Fruit fly (Drosophila melanogaster) whole organism, embryonic: Measurements from ENCODE around the gene Ir94h.

Source experiments
- Atf-2 ChIP-seq: fragments of 200-800 bp; sonication (Bioruptor generic); optimal IDR thresholded peaks from 2 replicates; lab custom pipeline; 2016; ENCODE audit warnings: missing biosample characterization, missing genetic modification characterization
- Bteb2 ChIP-seq: fragments of 200-800 bp; sonication (Bioruptor generic); optimal IDR thresholded peaks from 2 replicates; lab custom pipeline; 2016; ENCODE audit warnings: missing biosample characterization, missing genetic modification characterization
- CG11560 ChIP-seq: fragments of 200-800 bp; sonication (Bioruptor generic); IDR thresholded peaks from 3 replicates; pipeline ENCODE4 v1.3.6; 2022; ENCODE audit warnings: missing biosample characterization, missing genetic modification characterization
- CG11723 ChIP-seq: fragments of 200-800 bp; sonication (Bioruptor generic); optimal IDR thresholded peaks from 2 replicates; lab custom pipeline; 2017; ENCODE audit warnings: missing biosample characterization, mild to moderate bottlenecking, missing genetic modification characterization
- CG12391 ChIP-seq: fragments of 200-800 bp; sonication (Bioruptor generic); optimal IDR thresholded peaks from 3 replicates; lab custom pipeline; 2018; ENCODE audit warnings: missing biosample characterization, mild to moderate bottlenecking, missing genetic modification characterization, moderate library complexity
- CG12942 ChIP-seq: fragments of 200-800 bp; sonication (Bioruptor generic); optimal IDR thresholded peaks from 3 replicates; lab custom pipeline; 2016; ENCODE audit warnings: missing biosample characterization, missing genetic modification characterization
- CG13123 ChIP-seq: fragments of 200-800 bp; sonication (Bioruptor generic); optimal IDR thresholded peaks from 2 replicates; lab custom pipeline; 2016; ENCODE audit warnings: missing biosample characterization, missing genetic modification characterization
- CG14014 ChIP-seq: fragments of 200-800 bp; sonication (Bioruptor generic); IDR thresholded peaks from 2 replicates; pipeline ENCODE4 v1.3.6; 2022; ENCODE audit warnings: missing biosample characterization, missing genetic modification characterization
- CG14441 ChIP-seq: fragments of 200-800 bp; sonication (Bioruptor generic); IDR thresholded peaks from 2 replicates; pipeline ENCODE4 v1.3.6; 2022; ENCODE audit warnings: missing biosample characterization, missing genetic modification characterization
- CG1603 ChIP-seq: fragments of 200-800 bp; sonication (Bioruptor generic); optimal IDR thresholded peaks from 2 replicates; lab custom pipeline; 2019; ENCODE audit warnings: missing biosample characterization, mild to moderate bottlenecking, missing genetic modification characterization, moderate library complexity
- CG16863 ChIP-seq: fragments of 200-800 bp; sonication (Bioruptor generic); optimal IDR thresholded peaks from 3 replicates; lab custom pipeline; 2016; ENCODE audit warnings: missing biosample characterization, missing genetic modification characterization
- CG1792 ChIP-seq: fragments of 200-800 bp; sonication (Bioruptor generic); optimal IDR thresholded peaks from 2 replicates; lab custom pipeline; 2016; ENCODE audit warnings: missing biosample characterization, missing genetic modification characterization
- CG2712 ChIP-seq: fragments of 200-800 bp; optimal IDR thresholded peaks from 3 replicates; lab custom pipeline; 2019; ENCODE audit warnings: missing biosample characterization, mild to moderate bottlenecking, missing genetic modification characterization, moderate library complexity
- CG31388 ChIP-seq: fragments of 200-800 bp; sonication (Bioruptor generic); optimal IDR thresholded peaks from 2 replicates; lab custom pipeline; 2016; ENCODE audit warnings: missing biosample characterization, missing genetic modification characterization
- CG31441 ChIP-seq: fragments of 200-800 bp; sonication (Bioruptor generic); IDR thresholded peaks from 2 replicates; pipeline ENCODE4 v1.3.6; 2022; ENCODE audit warnings: missing biosample characterization, missing genetic modification characterization
- CG33213 ChIP-seq: fragments of 200-800 bp; sonication (Bioruptor generic); optimal IDR thresholded peaks from 3 replicates; lab custom pipeline; 2016; ENCODE audit warnings: missing biosample characterization, missing genetic modification characterization
- CG4617 ChIP-seq: fragments of 200-800 bp; sonication (Bioruptor generic); optimal IDR thresholded peaks from 3 replicates; lab custom pipeline; 2016; ENCODE audit warnings: missing biosample characterization, missing genetic modification characterization, borderline replicate concordance
- CG4820 ChIP-seq: fragments of 200-800 bp; sonication (Bioruptor generic); optimal IDR thresholded peaks from 3 replicates; lab custom pipeline; 2016; ENCODE audit warnings: missing biosample characterization, missing genetic modification characterization
- CG6765 ChIP-seq: fragments of 200-800 bp; sonication (Bioruptor generic); optimal IDR thresholded peaks from 3 replicates; lab custom pipeline; 2017; ENCODE audit warnings: missing biosample characterization, mild to moderate bottlenecking, missing genetic modification characterization
- CG7963 ChIP-seq: fragments of 200-800 bp; sonication (Bioruptor generic); IDR thresholded peaks from 3 replicates; pipeline ENCODE4 v1.3.6; 2022; ENCODE audit warnings: missing biosample characterization, missing genetic modification characterization; ENCODE audit not compliant: partially characterized antibody
- CG9817 ChIP-seq: fragments of 200-800 bp; sonication (Bioruptor generic); optimal IDR thresholded peaks from 2 replicates; lab custom pipeline; 2018; ENCODE audit warnings: missing biosample characterization, mild to moderate bottlenecking, missing genetic modification characterization, moderate library complexity
- CG9932 ChIP-seq: fragments of 200-800 bp; sonication (Bioruptor generic); IDR thresholded peaks from 2 replicates; pipeline ENCODE4 v1.3.6; 2022; ENCODE audit warnings: missing biosample characterization, missing genetic modification characterization
- E2f1 ChIP-seq: fragments of 200-800 bp; sonication (Bioruptor generic); IDR thresholded peaks from 2 replicates; pipeline ENCODE4 v1.3.6; 2022; ENCODE audit warnings: missing biosample characterization, missing genetic modification characterization
- Ets65A ChIP-seq: fragments of 200-800 bp; sonication (Bioruptor generic); peaks from one replicate; lab custom pipeline; 2016; ENCODE audit warnings: missing biosample characterization, missing genetic modification characterization
- Ets97D ChIP-seq: fragments of 200-800 bp; sonication (Bioruptor generic); optimal IDR thresholded peaks from 3 replicates; lab custom pipeline; 2016; ENCODE audit warnings: missing biosample characterization, missing genetic modification characterization
- Gug ChIP-seq: fragments of 200-800 bp; sonication (Bioruptor generic); IDR thresholded peaks from 4 replicates; pipeline ENCODE4 v1.3.6; 2022; ENCODE audit warnings: missing biosample characterization, missing genetic modification characterization
- H15 ChIP-seq: fragments of 200-800 bp; sonication (Bioruptor generic); IDR thresholded peaks from 3 replicates; pipeline ENCODE4 v1.3.6; 2022; ENCODE audit warnings: missing biosample characterization, missing genetic modification characterization
- Hey ChIP-seq: fragments of 200-800 bp; sonication (Bioruptor generic); optimal IDR thresholded peaks from 3 replicates; lab custom pipeline; 2018; ENCODE audit warnings: missing biosample characterization, mild to moderate bottlenecking, missing genetic modification characterization
- Hr3 ChIP-seq: fragments of 200-800 bp; sonication (Bioruptor generic); optimal IDR thresholded peaks from 3 replicates; lab custom pipeline; 2016; ENCODE audit warnings: missing biosample characterization, missing genetic modification characterization
- PHDP ChIP-seq: fragments of 200-800 bp; sonication (Bioruptor generic); optimal IDR thresholded peaks from 3 replicates; lab custom pipeline; 2018; ENCODE audit warnings: missing biosample characterization, mild to moderate bottlenecking, missing genetic modification characterization, moderate library complexity
- abd-A ChIP-seq: fragments of 200-800 bp; sonication (Bioruptor generic); optimal IDR thresholded peaks from 3 replicates; lab custom pipeline; 2019; ENCODE audit warnings: missing biosample characterization, mild to moderate bottlenecking, missing genetic modification characterization, moderate library complexity
- bbx ChIP-seq: fragments of 200-800 bp; sonication (Bioruptor generic); IDR thresholded peaks from 2 replicates; pipeline ENCODE4 v1.3.6; 2022; ENCODE audit warnings: missing biosample characterization, missing genetic modification characterization; ENCODE audit not compliant: partially characterized antibody
- croc ChIP-seq: fragments of 200-800 bp; sonication (Bioruptor generic); conservative IDR thresholded peaks from 3 replicates; pipeline ENCODE4 v1.3.6; 2022; ENCODE audit warnings: missing biosample characterization, missing genetic modification characterization
- fd64A ChIP-seq: fragments of 200-800 bp; sonication (Bioruptor generic); optimal IDR thresholded peaks from 3 replicates; lab custom pipeline; 2018; ENCODE audit warnings: missing biosample characterization, mild to moderate bottlenecking, missing genetic modification characterization
- fru ChIP-seq: fragments of >200 bp; optimal IDR thresholded peaks from 2 replicates; lab custom pipeline; 2017
- fu2 ChIP-seq: fragments of 200-800 bp; sonication (Bioruptor generic); optimal IDR thresholded peaks from 2 replicates; lab custom pipeline; 2016; ENCODE audit warnings: missing biosample characterization, missing genetic modification characterization
- gem ChIP-seq: fragments of 200-800 bp; sonication (Bioruptor generic); optimal IDR thresholded peaks from 2 replicates; lab custom pipeline; 2019; ENCODE audit warnings: missing biosample characterization, mild to moderate bottlenecking, missing genetic modification characterization, moderate library complexity
- gt ChIP-seq: fragments of 200-800 bp; sonication (Bioruptor generic); IDR thresholded peaks from 2 replicates; pipeline ENCODE4 v1.3.6; 2022; ENCODE audit warnings: missing biosample characterization, missing genetic modification characterization
- hth ChIP-seq: fragments of >200 bp; optimal IDR thresholded peaks from 2 replicates; lab custom pipeline; 2017; ENCODE audit warnings: inconsistent platforms
- inv ChIP-seq: fragments of 200-800 bp; sonication (Bioruptor generic); IDR thresholded peaks from 2 replicates; pipeline ENCODE4 v1.3.6; 2022; ENCODE audit warnings: missing biosample characterization, missing genetic modification characterization; ENCODE audit not compliant: partially characterized antibody
- ken ChIP-seq: fragments of 200-800 bp; sonication (Bioruptor generic); IDR thresholded peaks from 3 replicates; pipeline ENCODE4 v1.3.6; 2022; ENCODE audit warnings: missing biosample characterization, missing genetic modification characterization
- kni ChIP-seq: fragments of 200-800 bp; sonication (Bioruptor generic); optimal IDR thresholded peaks from 3 replicates; lab custom pipeline; 2017; ENCODE audit warnings: mild to moderate bottlenecking, missing biosample characterization, missing genetic modification reagents, missing genetic modification characterization
- lilli ChIP-seq: fragments of 200-800 bp; sonication (Bioruptor generic); optimal IDR thresholded peaks from 3 replicates; lab custom pipeline; 2016; ENCODE audit warnings: missing biosample characterization, missing genetic modification characterization
- nerfin-2 ChIP-seq: fragments of 200-800 bp; sonication (Bioruptor generic); IDR thresholded peaks from 2 replicates; pipeline ENCODE4 v1.3.6; 2022; ENCODE audit warnings: missing biosample characterization, missing genetic modification characterization; ENCODE audit not compliant: partially characterized antibody
- nmo ChIP-seq: fragments of 200-800 bp; sonication (Bioruptor generic); optimal IDR thresholded peaks from 2 replicates; lab custom pipeline; 2018; ENCODE audit warnings: missing biosample characterization, mild to moderate bottlenecking, missing genetic modification characterization, moderate library complexity
- sd ChIP-seq: fragments of 200-800 bp; sonication (Bioruptor generic); optimal IDR thresholded peaks from 3 replicates; lab custom pipeline; 2018; ENCODE audit warnings: missing biosample characterization, mild to moderate bottlenecking, missing genetic modification characterization, moderate library complexity
- tap ChIP-seq: fragments of 200-800 bp; optimal IDR thresholded peaks from 3 replicates; lab custom pipeline; 2019; ENCODE audit warnings: missing biosample characterization, mild to moderate bottlenecking, missing genetic modification characterization, moderate library complexity
- tin ChIP-seq: fragments of 200-800 bp; sonication (Bioruptor generic); optimal IDR thresholded peaks from 3 replicates; lab custom pipeline; 2016; ENCODE audit warnings: missing biosample characterization, missing genetic modification characterization
- vvl ChIP-seq: fragments of 200-800 bp; sonication (Bioruptor generic); IDR thresholded peaks from 2 replicates; pipeline ENCODE4 v1.3.6; 2022; ENCODE audit warnings: missing biosample characterization, missing genetic modification characterization
- wdn ChIP-seq: fragments of 200-800 bp; sonication (Bioruptor generic); IDR thresholded peaks from 2 replicates; pipeline ENCODE4 v1.3.6; 2022; ENCODE audit warnings: missing biosample characterization, missing genetic modification characterization
- yki ChIP-seq: fragments of >200 bp; optimal IDR thresholded peaks from 3 replicates; lab custom pipeline; 2018

Ir94h gene

dm6 chr3R:23445249-23445916 is 41.9 kb upstream of the Ir94h start (continued):
- TF ChIP-seq Ets65A (GFP tag; lab: Kevin White, UChicago) = peak; percentile 80
- no peak for TF ChIP-seq sd (tag; lab: Kevin White, UChicago)
- no peak for TF ChIP-seq hth (lab: Kevin White, UChicago)
- no peak for TF ChIP-seq CG4617 (GFP tag; lab: Kevin White, UChicago)
- TF ChIP-seq Hr3 = no peak
- peak; percentile 31 for TF ChIP-seq kni (GFP tag; lab: Kevin White, UChicago)
- TF ChIP-seq CG1792 (GFP tag; lab: Kevin White, UChicago) = no peak
- no peak for TF ChIP-seq Hey (tag; lab: Kevin White, UChicago)
- TF ChIP-seq PHDP (tag; lab: Kevin White, UChicago) = no peak
- TF ChIP-seq CG6765 = no peak
- TF ChIP-seq fu2 = no peak
- no peak for TF ChIP-seq fd64A (GFP tag; lab: Kevin White, UChicago)
- TF ChIP-seq abd-A (tag; lab: Kevin White, UChicago) = no peak
- TF ChIP-seq CG12391 (tag; lab: Kevin White, UChicago) = no peak
- no peak for TF ChIP-seq Bteb2 (GFP tag; lab: Kevin White, UChicago)
- TF ChIP-seq gt (GFP tag; lab: Robert Waterston, UW) = no peak
- TF ChIP-seq inv (GFP tag; lab: Robert Waterston, UW) = no peak
- no peak for TF ChIP-seq bbx
- no peak for TF ChIP-seq CG11560 (tag; lab: Robert Waterston, UW)
- TF ChIP-seq yki = no peak
- no peak for TF ChIP-seq wdn (GFP tag; lab: Robert Waterston, UW)
- TF ChIP-seq gem (tag; lab: Kevin White, UChicago) = peak; percentile 38
- TF ChIP-seq CG9932 = 0 out of 2 replicates have a peak, but pooled peaks have one; percentile 27
- TF ChIP-seq CG1603 = peak; percentile 59
- no peak for TF ChIP-seq CG31388 (GFP tag; lab: Kevin White, UChicago)
- TF ChIP-seq H15 (GFP tag; lab: Robert Waterston, UW) = 0 out of 3 replicates have a peak, but pooled peaks have one; percentile 11
- TF ChIP-seq tin = no peak
- TF ChIP-seq Ets97D (GFP tag; lab: Kevin White, UChicago) = no peak
- TF ChIP-seq lilli (GFP tag; lab: Kevin White, UChicago) = no peak
- peak; percentile 49 for TF ChIP-seq CG11723
- no peak for TF ChIP-seq CG2712 (tag; lab: Kevin White, UChicago)
- no peak for TF ChIP-seq Atf-2 (GFP tag; lab: Kevin White, UChicago)
- TF ChIP-seq CG13123 (GFP tag; lab: Kevin White, UChicago) = no peak
- no peak for TF ChIP-seq CG4820 (GFP tag; lab: Kevin White, UChicago)
- TF ChIP-seq nerfin-2 (GFP tag; lab: Robert Waterston, UW) = no peak
- TF ChIP-seq tap (tag; lab: Kevin White, UChicago) = no peak
- TF ChIP-seq CG14441 (GFP tag; lab: Robert Waterston, UW) = peak; percentile 46; the same call in 1 of the 2 replicates
- TF ChIP-seq fru (lab: Kevin White, UChicago) = no peak
- no peak for TF ChIP-seq croc
- TF ChIP-seq CG14014 (GFP tag; lab: Robert Waterston, UW) = peak; percentile 19; the same call in 1 of the 2 replicates
- 0 out of 3 replicates have a peak, but pooled peaks have one; percentile 45 for TF ChIP-seq ken (GFP tag; lab: Robert Waterston, UW)
- TF ChIP-seq vvl = 0 out of 2 replicates have a peak, but pooled peaks have one; percentile 13
- TF ChIP-seq Gug (GFP tag; lab: Robert Waterston, UW) = no peak
- no peak for TF ChIP-seq CG7963 (GFP tag; lab: Robert Waterston, UW)
- TF ChIP-seq CG16863 = peak; percentile 15
- peak; percentile 40; the same call in 1 of the 2 replicates for TF ChIP-seq CG31441 (GFP tag; lab: Robert Waterston, UW)
- no peak for TF ChIP-seq CG33213
- peak; percentile 23 for TF ChIP-seq nmo (GFP tag; lab: Kevin White, UChicago)
- TF ChIP-seq CG9817 (tag; lab: Kevin White, UChicago) = no peak
- peak; percentile 29; the same call in 1 of the 2 replicates for TF ChIP-seq E2f1 (GFP tag; lab: Robert Waterston, UW)
- TF ChIP-seq CG12942 = no peak
